Worm (Caenorhabditis elegans): ENCODE results near the gene glt-4.
A peak's percentile ranks its signal among the peaks of the same experiment; 100 is the strongest.

Gene glt-4

ce11 chrX:6403122-6403521 is at the start of gene glt-4:
TSS of gene glt-4 (plus strand) at chrX:6403422.
- TF ChIP-seq lin-13 (GFP tag; optimal IDR thresholded peaks at IDR 0.05) (no peak), aly-2 (tag; optimal IDR thresholded peaks at IDR 0.05) (no peak), fkh-10 (GFP tag; optimal IDR thresholded peaks at IDR 0.05) (no peak), fkh-4 (tag; optimal IDR thresholded peaks at IDR 0.05; ENCODE audit: borderline replicate concordance) (no peak)

ce11 chrX:6353763-6354162 is 49.5 kb upstream of the glt-4 start:
- TF ChIP-seq C16A3.4 (tag; optimal IDR thresholded peaks at IDR 0.05): no peak
- TF ChIP-seq sup-37 (GFP tag; optimal IDR thresholded peaks at IDR 0.05): no peak
- TF ChIP-seq nhr-20 (tag; optimal IDR thresholded peaks at IDR 0.05): peak; percentile 3
- no peak for TF ChIP-seq pqm-1 (tag; optimal IDR thresholded peaks at IDR 0.05)
- TF ChIP-seq nhr-71 (tag; optimal IDR thresholded peaks at IDR 0.05): peak; percentile 51
- TF ChIP-seq nhr-237 (tag; optimal IDR thresholded peaks at IDR 0.05): no peak
- TF ChIP-seq sox-4 (tag; optimal IDR thresholded peaks at IDR 0.05): peak; percentile 43
- TF ChIP-seq fos-1 (tag; optimal IDR thresholded peaks at IDR 0.05): no peak
- no peak for TF ChIP-seq fkh-10 (GFP tag; optimal IDR thresholded peaks at IDR 0.05)
- no peak for TF ChIP-seq unc-130 (tag; optimal IDR thresholded peaks at IDR 0.05)
- no peak for TF ChIP-seq mdl-1 (tag; optimal IDR thresholded peaks at IDR 0.05)
- TF ChIP-seq ces-1 (GFP tag; optimal IDR thresholded peaks at IDR 0.05): no peak
- no peak for TF ChIP-seq unc-30 (tag; optimal IDR thresholded peaks at IDR 0.05)
- TF ChIP-seq snpc-4 (tag; optimal IDR thresholded peaks at IDR 0.05): no peak
- peak; percentile 60 for TF ChIP-seq ceh-8 (GFP tag; optimal IDR thresholded peaks at IDR 0.05)
- TF ChIP-seq F16B12.6 (tag; optimal IDR thresholded peaks at IDR 0.05): no peak
- peak; percentile 78 for TF ChIP-seq fkh-8 (tag; optimal IDR thresholded peaks at IDR 0.05)
- peak; percentile 15 for TF ChIP-seq xbp-1 (tag; optimal IDR thresholded peaks at IDR 0.05)
- TF ChIP-seq efl-1 (optimal IDR thresholded peaks at IDR 0.05): no peak
- no peak for TF ChIP-seq efl-1 (GFP tag; optimal IDR thresholded peaks at IDR 0.05 in 1 of 2)
- no peak for TF ChIP-seq ama-1 (optimal IDR thresholded peaks at IDR 0.05)
- no peak for TF ChIP-seq ceh-88 (GFP tag; IDR thresholded peaks at IDR 0.05)

ce11 chrX:6355030-6355635 is 48.1 kb upstream of the glt-4 start, which contains the start of gene C03B1.5:
TSS of gene C03B1.5 (plus strand) at chrX:6355585.
- TF ChIP-seq mdl-1 (tag; optimal IDR thresholded peaks at IDR 0.05) (no peak), efl-1 (optimal IDR thresholded peaks at IDR 0.05) (no peak), efl-1 (GFP tag; optimal IDR thresholded peaks at IDR 0.05 in 1 of 2) (peak in 1 of 2 experiments; percentile 91), mep-1 (tag; optimal IDR thresholded peaks at IDR 0.05) (no peak), elt-2 (tag; optimal IDR thresholded peaks at IDR 0.05) (peak; percentile 15), rnt-1 (tag; optimal IDR thresholded peaks at IDR 0.05) (no peak), ces-1 (GFP tag; optimal IDR thresholded peaks at IDR 0.05) (no peak), vab-15 (tag; optimal IDR thresholded peaks at IDR 0.05) (no peak), C04F5.9 (tag; optimal IDR thresholded peaks at IDR 0.05) (no peak)

ce11 chrX:6357772-6358171 is 45.5 kb upstream of the glt-4 start, which contains the start of gene C03B1.10:
TSS of gene C03B1.10 (minus strand) at chrX:6357872.
- TF ChIP-seq ceh-63 (GFP tag; optimal IDR thresholded peaks at IDR 0.05) (no peak), nhr-11 (tag; optimal IDR thresholded peaks at IDR 0.05) (no peak), vab-15 (tag; optimal IDR thresholded peaks at IDR 0.05) (no peak), swsn-7 (tag; optimal IDR thresholded peaks at IDR 0.05) (no peak), pqm-1 (tag; optimal IDR thresholded peaks at IDR 0.05) (no peak), C16A3.4 (tag; optimal IDR thresholded peaks at IDR 0.05) (no peak), snu-23 (GFP tag; optimal IDR thresholded peaks at IDR 0.05) (no peak), sox-4 (tag; optimal IDR thresholded peaks at IDR 0.05) (no peak), lin-15B (tag; optimal IDR thresholded peaks at IDR 0.05) (no peak), C04F5.9 (tag; optimal IDR thresholded peaks at IDR 0.05) (no peak), Y116A8C.19 (tag; optimal IDR thresholded peaks at IDR 0.05; ENCODE audit: borderline replicate concordance) (no peak), nhr-12 (tag; optimal IDR thresholded peaks at IDR 0.05) (no peak), ceh-90 (tag; optimal IDR thresholded peaks at IDR 0.05) (no peak)

All from whole organism, L1 larva.